Worm (Caenorhabditis elegans) whole organism, L2 larva: ENCODE data around the gene C05D11.13.

Source experiments
- F13H6.1 ChIP-seq: sonication (generic microtip); optimal IDR thresholded peaks from 2 replicates; lab custom pipeline; 2016; ENCODE audit warnings: missing genetic modification characterization, missing compliant biosample characterization
- dmd-4 ChIP-seq: sonication (generic microtip); optimal IDR thresholded peaks from 2 replicates; lab custom pipeline; 2017; ENCODE audit warnings: missing biosample characterization, missing genetic modification characterization
- egl-27 ChIP-seq: sonication (generic microtip); optimal IDR thresholded peaks from 3 replicates; lab custom pipeline; 2017; ENCODE audit warnings: missing biosample characterization, missing genetic modification reagents, missing genetic modification characterization
- fos-1 ChIP-seq: fragments of 150-350 bp; optimal IDR thresholded peaks from 2 replicates; lab custom pipeline; 2014; ENCODE audit warnings: missing biosample characterization, missing genetic modification characterization
- nhr-12 ChIP-seq: fragments of 150-350 bp; optimal IDR thresholded peaks from 2 replicates; lab custom pipeline; 2014; ENCODE audit warnings: missing biosample characterization, missing genetic modification characterization
- nhr-129 ChIP-seq: fragments of 150-350 bp; optimal IDR thresholded peaks from 2 replicates; lab custom pipeline; 2014; ENCODE audit warnings: missing biosample characterization, missing genetic modification characterization
- nhr-77 ChIP-seq: fragments of 150-350 bp; optimal IDR thresholded peaks from 2 replicates; lab custom pipeline; 2014; ENCODE audit warnings: missing biosample characterization, missing genetic modification characterization
- sma-3 ChIP-seq: sonication (generic microtip); optimal IDR thresholded peaks from 2 replicates; lab custom pipeline; 2016; ENCODE audit warnings: missing genetic modification reagents, missing genetic modification characterization, missing compliant biosample characterization
- snpc-4 ChIP-seq: fragments of 150-350 bp; optimal IDR thresholded peaks from 2 replicates; lab custom pipeline; 2014; ENCODE audit warnings: missing biosample characterization, missing genetic modification characterization
- unc-62 ChIP-seq: fragments of 150-350 bp; optimal IDR thresholded peaks from 2 replicates; lab custom pipeline; 2014; ENCODE audit warnings: missing biosample characterization, missing genetic modification reagents, missing genetic modification characterization
- zag-1 ChIP-seq: fragments of 150-350 bp; optimal IDR thresholded peaks from 2 replicates; lab custom pipeline; 2014; ENCODE audit warnings: missing biosample characterization, missing genetic modification characterization
- ztf-11 ChIP-seq: sonication (generic microtip); optimal IDR thresholded peaks from 2 replicates; lab custom pipeline; 2017; ENCODE audit warnings: missing biosample characterization, missing genetic modification characterization
- ztf-4 ChIP-seq: fragments of 150-350 bp; optimal IDR thresholded peaks from 2 replicates; lab custom pipeline; 2014; ENCODE audit warnings: missing biosample characterization, missing genetic modification characterization

DNA sequence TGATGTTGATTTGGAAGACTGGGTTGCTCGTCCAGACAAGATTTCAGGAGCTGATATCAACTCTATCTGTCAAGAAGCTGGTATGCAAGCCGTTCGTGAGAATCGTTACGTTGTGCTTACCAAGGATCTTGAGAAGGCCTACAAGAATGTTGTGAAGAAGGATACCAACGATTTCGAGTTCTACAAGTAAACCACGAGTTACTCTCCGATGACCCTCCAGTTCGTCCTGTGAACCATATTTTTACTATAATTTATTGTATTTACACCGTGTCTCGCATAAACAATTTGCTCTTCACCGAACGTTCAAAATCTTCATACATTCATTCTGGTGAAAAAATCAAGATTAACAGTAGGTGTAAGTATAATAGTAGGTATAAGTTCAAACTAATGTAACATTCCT, 46.6 kb upstream of the C05D11.13 start:
- TF ChIP-seq sma-3 (GFP tag; lab: Kevin White, UChicago) (no peak), egl-27 (tag; lab: Kevin White, UChicago) (no peak), unc-62 (GFP tag; lab: Kevin White, UChicago) (no peak), nhr-77 (tag; lab: Kevin White, UChicago) (no peak), ztf-11 (no peak), F13H6.1 (tag; lab: Kevin White, UChicago) (no peak), zag-1 (tag; lab: Kevin White, UChicago) (no peak), fos-1 (tag; lab: Kevin White, UChicago) (no peak), ztf-4 (tag; lab: Kevin White, UChicago) (no peak), nhr-129 (tag; lab: Kevin White, UChicago) (no peak), nhr-12 (tag; lab: Kevin White, UChicago) (no peak), snpc-4 (no peak), dmd-4 (tag; lab: Kevin White, UChicago) (no peak)
